Fruit fly (Drosophila melanogaster) whole organism: Measurements from ENCODE around the gene spartin.

Experiments used
- CG8478 ChIP-seq: fragments of >200 bp; optimal IDR thresholded peaks from 2 replicates; lab custom pipeline; 2018; ENCODE audit warnings: inconsistent platforms
- Dll ChIP-seq: fragments of >200 bp; optimal IDR thresholded peaks from 2 replicates; lab custom pipeline; 2017
- EcR ChIP-seq, 2 experiments: fragments of >200 bp; optimal IDR thresholded peaks; 2 replicates each; lab custom pipeline; 2017; ENCODE audit warnings: missing biosample characterization in 2 of 2, missing genetic modification characterization in 2 of 2, missing genetic modification reagents in 2 of 2
- pan ChIP-seq: fragments of >200 bp; optimal IDR thresholded peaks from 2 replicates; lab custom pipeline; 2017
- psq ChIP-seq: fragments of >200 bp; optimal IDR thresholded peaks from 2 replicates; lab custom pipeline; 2017
- usp ChIP-seq: fragments of >200 bp; optimal IDR thresholded peaks from 2 replicates; lab custom pipeline; 2017; ENCODE audit warnings: missing biosample characterization, missing genetic modification characterization, mixed read lengths

Gene spartin

dm6 chr3R:4687207-4687606 is 32.6 kb downstream of the spartin start:
- TF ChIP-seq psq (lab: Kevin White, UChicago) (no peak), Dll (lab: Kevin White, UChicago) (no peak), pan (no peak), usp (GFP tag; lab: Kevin White, UChicago) (no peak), EcR (GFP tag; optimal IDR thresholded peaks at IDR 0.05; lab: Kevin White, UChicago) (no peak), CG8478 (lab: Kevin White, UChicago) (no peak)

dm6 chr3R:4690508-4690907 is 35.9 kb downstream of the spartin start, which contains the start of gene CG33927:
CG33927 (minus strand) TSS chr3R:4690608.
- TF ChIP-seq CG8478 (lab: Kevin White, UChicago), result no peak
- no peak for TF ChIP-seq psq (lab: Kevin White, UChicago)
- TF ChIP-seq pan, result no peak
- no peak for TF ChIP-seq EcR (GFP tag; optimal IDR thresholded peaks at IDR 0.05; lab: Kevin White, UChicago)

dm6 chr3R:4694805-4695204 is 40.2 kb downstream of the spartin start:
- no peak for TF ChIP-seq EcR (GFP tag; optimal IDR thresholded peaks at IDR 0.05; lab: Kevin White, UChicago)
- no peak for TF ChIP-seq usp (GFP tag; lab: Kevin White, UChicago)
- TF ChIP-seq psq (lab: Kevin White, UChicago), result no peak
- TF ChIP-seq pan, result no peak
- TF ChIP-seq Dll (lab: Kevin White, UChicago), result no peak
- TF ChIP-seq CG8478 (lab: Kevin White, UChicago), result no peak

dm6 chr3R:4705167-4705566 is 50.6 kb downstream of the spartin start:
- TF ChIP-seq psq (lab: Kevin White, UChicago) (no peak), pan (no peak), usp (GFP tag; lab: Kevin White, UChicago) (no peak), CG8478 (lab: Kevin White, UChicago) (no peak), Dll (lab: Kevin White, UChicago) (no peak), EcR (GFP tag; optimal IDR thresholded peaks at IDR 0.05; lab: Kevin White, UChicago) (no peak)

dm6 chr3R:4706055-4706454 is 51.5 kb downstream of the spartin start:
- TF ChIP-seq CG8478 (lab: Kevin White, UChicago), result no peak
- TF ChIP-seq usp (GFP tag; lab: Kevin White, UChicago), result no peak
- no peak for TF ChIP-seq psq (lab: Kevin White, UChicago)
- TF ChIP-seq Dll (lab: Kevin White, UChicago), result no peak
- TF ChIP-seq EcR (GFP tag; optimal IDR thresholded peaks at IDR 0.05; lab: Kevin White, UChicago), result no peak
- no peak for TF ChIP-seq pan
